Worm (Caenorhabditis elegans): ENCODE measurements around the gene txdc-12.2.
A peak's percentile ranks its signal among the peaks of the same experiment; 100 is the strongest.

The txdc-12.2 gene

ce11 chrX:2075169-2075568 is 919 bp downstream of the txdc-12.2 start:
- peak; percentile 26 for TF ChIP-seq nhr-129 (tag; optimal IDR thresholded peaks at IDR 0.05)
- peak; percentile 27 for TF ChIP-seq nhr-25 (tag; optimal IDR thresholded peaks at IDR 0.05)
- TF ChIP-seq sma-9 (GFP tag; optimal IDR thresholded peaks at IDR 0.05): peak; percentile 13
- no peak for TF ChIP-seq sma-9 (tag; optimal IDR thresholded peaks at IDR 0.05)
- no peak for TF ChIP-seq alr-1 (tag; optimal IDR thresholded peaks at IDR 0.05)
- no peak for TF ChIP-seq nhr-10 (tag; optimal IDR thresholded peaks at IDR 0.05)

ce11 chrX:2078822-2079221 is 4.6 kb downstream of the txdc-12.2 start:
- TF ChIP-seq dmd-4 (tag; optimal IDR thresholded peaks at IDR 0.05) (no peak), nhr-237 (tag; optimal IDR thresholded peaks at IDR 0.05) (no peak), nhr-11 (tag; optimal IDR thresholded peaks at IDR 0.05) (no peak), lin-13 (GFP tag; optimal IDR thresholded peaks at IDR 0.05) (no peak), skn-1 (tag; optimal IDR thresholded peaks at IDR 0.05) (no peak), crh-2 (tag; optimal IDR thresholded peaks at IDR 0.05) (no peak), mbf-1 (tag; optimal IDR thresholded peaks at IDR 0.05) (no peak), zag-1 (tag; optimal IDR thresholded peaks at IDR 0.05) (no peak), elt-1 (tag; optimal IDR thresholded peaks at IDR 0.05) (no peak), lin-11 (tag; optimal IDR thresholded peaks at IDR 0.05) (no peak), C34F6.9 (tag; optimal IDR thresholded peaks at IDR 0.05) (no peak), fos-1 (tag; optimal IDR thresholded peaks at IDR 0.05) (no peak), F13H6.1 (tag; optimal IDR thresholded peaks at IDR 0.05) (no peak), ztf-1 (GFP tag; conservative IDR thresholded peaks at IDR 0.05) (no peak), lsy-2 (tag; optimal IDR thresholded peaks at IDR 0.05) (no peak), egl-27 (tag; optimal IDR thresholded peaks at IDR 0.05) (no peak), ztf-4 (tag; optimal IDR thresholded peaks at IDR 0.05) (no peak), sma-9 (GFP tag; optimal IDR thresholded peaks at IDR 0.05) (no peak), sma-9 (tag; optimal IDR thresholded peaks at IDR 0.05) (no peak), nhr-10 (tag; optimal IDR thresholded peaks at IDR 0.05) (no peak), ama-1 (optimal IDR thresholded peaks at IDR 0.05) (no peak)

- TF ChIP-seq nhr-6 (tag; optimal IDR thresholded peaks at IDR 0.05): no peak
- no peak for TF ChIP-seq dmd-4 (tag; optimal IDR thresholded peaks at IDR 0.05)
- no peak for TF ChIP-seq nhr-129 (tag; optimal IDR thresholded peaks at IDR 0.05)
- TF ChIP-seq unc-39 (tag; optimal IDR thresholded peaks at IDR 0.05): no peak
- no peak for TF ChIP-seq sem-4 (tag; optimal IDR thresholded peaks at IDR 0.05)
These were observed 5.3 kb downstream of the txdc-12.2 start, which contains the start of gene F49H12.4 for ce11 chrX:2079536-2079935. Gene F49H12.4 (plus strand): TSS chrX:2079836.

- no peak for TF ChIP-seq zag-1 (tag; optimal IDR thresholded peaks at IDR 0.05)
- TF ChIP-seq nhr-77 (tag; optimal IDR thresholded peaks at IDR 0.05): no peak
- no peak for TF ChIP-seq F13H6.1 (tag; optimal IDR thresholded peaks at IDR 0.05)
- TF ChIP-seq nhr-11 (tag; optimal IDR thresholded peaks at IDR 0.05): no peak
- TF ChIP-seq nhr-129 (tag; optimal IDR thresholded peaks at IDR 0.05): no peak
- TF ChIP-seq R02D3.7 (tag; optimal IDR thresholded peaks at IDR 0.05): no peak
- TF ChIP-seq mab-5 (tag; optimal IDR thresholded peaks at IDR 0.05): no peak
- no peak for TF ChIP-seq lsy-2 (tag; optimal IDR thresholded peaks at IDR 0.05)
- no peak for TF ChIP-seq nhr-25 (tag; optimal IDR thresholded peaks at IDR 0.05)
- TF ChIP-seq sma-9 (GFP tag; optimal IDR thresholded peaks at IDR 0.05): no peak
- TF ChIP-seq sma-9 (tag; optimal IDR thresholded peaks at IDR 0.05): no peak
- TF ChIP-seq unc-55 (GFP tag; optimal IDR thresholded peaks at IDR 0.05): no peak
- TF ChIP-seq nhr-10 (tag; optimal IDR thresholded peaks at IDR 0.05): no peak
- no peak for TF ChIP-seq alr-1 (tag; optimal IDR thresholded peaks at IDR 0.05)
- no peak for TF ChIP-seq peb-1 (tag; optimal IDR thresholded peaks at IDR 0.05)
- TF ChIP-seq ceh-82 (tag; optimal IDR thresholded peaks at IDR 0.05): no peak
- no peak for TF ChIP-seq unc-39 (tag; optimal IDR thresholded peaks at IDR 0.05)
- TF ChIP-seq skn-1 (tag; optimal IDR thresholded peaks at IDR 0.05): no peak
- no peak for TF ChIP-seq aly-2 (tag; optimal IDR thresholded peaks at IDR 0.05)
These were observed 9.8 kb downstream of the txdc-12.2 start, which contains the start of gene F49H12.3 for ce11 chrX:2084019-2084418. Gene F49H12.3 (plus strand): TSS chrX:2084375.

- no peak for TF ChIP-seq mdl-1 (tag; optimal IDR thresholded peaks at IDR 0.05)
- no peak for TF ChIP-seq nhr-25 (tag; optimal IDR thresholded peaks at IDR 0.05)
- TF ChIP-seq unc-62 (GFP tag; optimal IDR thresholded peaks at IDR 0.05): no peak
- no peak for TF ChIP-seq nhr-11 (tag; optimal IDR thresholded peaks at IDR 0.05)
- no peak for TF ChIP-seq nhr-21 (tag; optimal IDR thresholded peaks at IDR 0.05)
- no peak for TF ChIP-seq C34F6.9 (tag; optimal IDR thresholded peaks at IDR 0.05)
- no peak for TF ChIP-seq skn-1 (tag; optimal IDR thresholded peaks at IDR 0.05)
- no peak for TF ChIP-seq nhr-77 (tag; optimal IDR thresholded peaks at IDR 0.05)
These were observed 10.7 kb downstream of the txdc-12.2 start, which contains the start of gene F49H12.2 for ce11 chrX:2084988-2085387. Gene F49H12.2 (plus strand): TSS chrX:2085288.

Data from whole organism, L2 larva.